In the genomic region with DNA sequence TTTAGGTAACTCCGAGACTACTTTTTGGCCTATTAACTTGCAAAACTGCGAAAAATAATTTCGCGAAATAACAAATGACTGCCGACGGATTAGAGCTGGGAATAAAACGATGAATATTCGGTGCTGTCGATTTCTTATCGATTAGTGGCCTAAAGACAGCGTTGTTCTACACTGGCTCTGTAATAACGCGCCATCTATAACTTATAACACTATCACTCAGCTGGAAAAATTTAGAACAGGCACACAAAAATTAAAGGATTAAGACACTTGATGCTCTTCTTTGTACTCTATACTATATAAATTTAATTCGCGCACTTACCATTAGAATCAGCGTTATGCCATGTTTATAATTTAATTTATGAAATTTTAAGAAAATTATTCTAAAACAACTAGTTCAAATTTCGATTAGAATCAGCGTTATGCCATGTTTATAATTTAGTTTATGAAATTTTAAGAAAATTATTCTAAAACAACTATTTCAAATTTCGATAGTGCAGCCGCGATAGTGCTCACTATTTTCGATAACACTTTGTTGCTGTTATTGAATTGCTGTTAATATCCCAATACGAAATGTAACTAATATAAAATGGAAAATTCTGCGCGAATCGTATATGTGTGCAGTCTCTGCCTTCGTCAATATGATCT, we compare ENCODE assay signal across 1 fruit fly cellular context.
A peak's percentile ranks its signal among the peaks of the same experiment; 100 is the strongest.
TF ChIP-seq lines count a peak whose summit lies in the region.

CSN3 (minus strand) TSS at position 112 of the 645 bp plus-strand sequence.
CG11456 (plus strand) TSS at position 523 of the 645 bp plus-strand sequence.

TF ChIP-seq in whole organism, embryonic, 481 proteins besides CTCF, POLR2A, EP300 and RAD21 (continued from another document):
- TF ChIP-seq YL-1 (GFP tag; optimal IDR thresholded peaks at IDR 0.05; lab: Kevin White, UChicago): peak; percentile 45
- no peak for TF ChIP-seq Abd-B (GFP tag; optimal IDR thresholded peaks at IDR 0.05; lab: Kevin White, UChicago)
- no peak for TF ChIP-seq CG11695 (GFP tag; IDR thresholded peaks at IDR 0.05; lab: Robert Waterston, UW)
- TF ChIP-seq toy (GFP tag; IDR thresholded peaks at IDR 0.05; lab: Robert Waterston, UW): no peak
- TF ChIP-seq CG34422 (GFP tag; IDR thresholded peaks at IDR 0.05; lab: Robert Waterston, UW): peak; percentile 34; the same call in 2 of the 3 replicates
- TF ChIP-seq CG14014 (GFP tag; IDR thresholded peaks at IDR 0.05; lab: Robert Waterston, UW): peak; percentile 29; the same call in 1 of the 2 replicates
- peak; percentile 37; the same call in 1 of the 2 replicates for TF ChIP-seq sna (GFP tag; IDR thresholded peaks at IDR 0.05; lab: Robert Waterston, UW; ENCODE audit: partially characterized antibody)
- TF ChIP-seq tna (GFP tag; IDR thresholded peaks at IDR 0.05; lab: Robert Waterston, UW; ENCODE audit: partially characterized antibody): peak; percentile 69
- peak; percentile 46 for TF ChIP-seq caup (GFP tag; optimal IDR thresholded peaks at IDR 0.05; lab: Kevin White, UChicago; ENCODE audit: severe bottlenecking)
- TF ChIP-seq CG12071 (GFP tag; optimal IDR thresholded peaks at IDR 0.05; lab: Kevin White, UChicago): no peak
- peak; percentile 75 for TF ChIP-seq CG9932 (GFP tag; IDR thresholded peaks at IDR 0.05; lab: Robert Waterston, UW)
- peak; percentile 26 for TF ChIP-seq CG18764 (GFP tag; optimal IDR thresholded peaks at IDR 0.05; lab: Kevin White, UChicago)
- TF ChIP-seq CG9609 (GFP tag; optimal IDR thresholded peaks at IDR 0.05; lab: Kevin White, UChicago): peak; percentile 58
- no peak for TF ChIP-seq ERR (GFP tag; optimal IDR thresholded peaks at IDR 0.05; lab: Kevin White, UChicago)
- peak; percentile 39 for TF ChIP-seq Atf3 (GFP tag; optimal IDR thresholded peaks at IDR 0.05; lab: Kevin White, UChicago)
- peak; percentile 6 for TF ChIP-seq Mes4 (GFP tag; optimal IDR thresholded peaks at IDR 0.05; lab: Kevin White, UChicago)
- peak; percentile 86 for TF ChIP-seq CG11456 (GFP tag; IDR thresholded peaks at IDR 0.05; lab: Robert Waterston, UW)
- TF ChIP-seq CG4617 (GFP tag; optimal IDR thresholded peaks at IDR 0.05; lab: Kevin White, UChicago; ENCODE audit: borderline replicate concordance): peak; percentile 58
- TF ChIP-seq pum (GFP tag; optimal IDR thresholded peaks at IDR 0.05; lab: Kevin White, UChicago): peak; percentile 44
- no peak for TF ChIP-seq CG15479 (GFP tag; optimal IDR thresholded peaks at IDR 0.05; lab: Kevin White, UChicago)
- TF ChIP-seq sisA (GFP tag; IDR thresholded peaks at IDR 0.05; lab: Robert Waterston, UW): 0 out of 2 replicates have a peak, but pooled peaks have one; percentile 27
- TF ChIP-seq Xbp1 (GFP tag; optimal IDR thresholded peaks at IDR 0.05; lab: Kevin White, UChicago): peak; percentile 67
- TF ChIP-seq Sry-β (GFP tag; optimal IDR thresholded peaks at IDR 0.05; lab: Kevin White, UChicago): no peak
- no peak for TF ChIP-seq Trl (optimal IDR thresholded peaks at IDR 0.05; lab: Kevin White, UChicago)
- TF ChIP-seq Trl (GFP tag; optimal IDR thresholded peaks at IDR 0.05; lab: Kevin White, UChicago): peak; percentile 50
- peak; percentile 26 for TF ChIP-seq CG17359 (tag; optimal IDR thresholded peaks at IDR 0.05; lab: Kevin White, UChicago)
- peak; percentile 6 for TF ChIP-seq shn (GFP tag; optimal IDR thresholded peaks at IDR 0.05; lab: Kevin White, UChicago)
- TF ChIP-seq Dref (GFP tag; IDR thresholded peaks at IDR 0.05; lab: Robert Waterston, UW): peak; percentile 95
- TF ChIP-seq Stat92E (GFP tag; optimal IDR thresholded peaks at IDR 0.05; lab: Kevin White, UChicago): peak in 1 of 3 experiments; percentile 9
- TF ChIP-seq gro (GFP tag; optimal IDR thresholded peaks at IDR 0.05; lab: Kevin White, UChicago): peak; percentile 28
- 0 out of 2 replicates have a peak, but pooled peaks have one; percentile 13 for TF ChIP-seq CG32772 (GFP tag; IDR thresholded peaks at IDR 0.05; lab: Robert Waterston, UW)
- TF ChIP-seq Dip3 (GFP tag; optimal IDR thresholded peaks at IDR 0.05; lab: Kevin White, UChicago): peak; percentile 30
- TF ChIP-seq CG33213 (GFP tag; optimal IDR thresholded peaks at IDR 0.05; lab: Kevin White, UChicago): peak; percentile 73
- TF ChIP-seq row (GFP tag; IDR thresholded peaks at IDR 0.05; lab: Robert Waterston, UW): peak; percentile 49
- TF ChIP-seq CG2678 (tag; optimal IDR thresholded peaks at IDR 0.05; lab: Kevin White, UChicago): no peak
- TF ChIP-seq CG31388 (GFP tag; optimal IDR thresholded peaks at IDR 0.05; lab: Kevin White, UChicago): no peak
- no peak for TF ChIP-seq Vsx1 (GFP tag; optimal IDR thresholded peaks at IDR 0.05; lab: Kevin White, UChicago)
- TF ChIP-seq CG2120 (GFP tag; optimal IDR thresholded peaks at IDR 0.05; lab: Kevin White, UChicago): peak; percentile 74
- TF ChIP-seq gem (tag; optimal IDR thresholded peaks at IDR 0.05; lab: Kevin White, UChicago): no peak
- TF ChIP-seq B-H2 (GFP tag; optimal IDR thresholded peaks at IDR 0.05; lab: Kevin White, UChicago): peak; percentile 55
- peak; percentile 59 for TF ChIP-seq bbx (GFP tag; IDR thresholded peaks at IDR 0.05; lab: Robert Waterston, UW; ENCODE audit: partially characterized antibody)
- TF ChIP-seq HmgD (GFP tag; optimal IDR thresholded peaks at IDR 0.05; lab: Kevin White, UChicago): peak; percentile 17
- TF ChIP-seq twi (tag; optimal IDR thresholded peaks at IDR 0.05; lab: Kevin White, UChicago): no peak
- peak; percentile 18 for TF ChIP-seq CG16863 (GFP tag; optimal IDR thresholded peaks at IDR 0.05; lab: Kevin White, UChicago)
- TF ChIP-seq her (GFP tag; optimal IDR thresholded peaks at IDR 0.05; lab: Kevin White, UChicago): peak; percentile 13
- peak; percentile 58 for TF ChIP-seq CoRest (tag; optimal IDR thresholded peaks at IDR 0.05; lab: Kevin White, UChicago)
- TF ChIP-seq mld (GFP tag; IDR thresholded peaks at IDR 0.05; lab: Robert Waterston, UW; ENCODE audit: partially characterized antibody): peak; percentile 23; the same call in 1 of the 3 replicates
- peak; percentile 67 for TF ChIP-seq slbo (GFP tag; IDR thresholded peaks at IDR 0.05; lab: Robert Waterston, UW)
- TF ChIP-seq Xrp1 (GFP tag; IDR thresholded peaks at IDR 0.05; lab: Robert Waterston, UW): peak; percentile 52
- peak; percentile 34 for TF ChIP-seq slp2 (GFP tag; optimal IDR thresholded peaks at IDR 0.05; lab: Kevin White, UChicago)
- TF ChIP-seq ato (GFP tag; IDR thresholded peaks at IDR 0.05; lab: Robert Waterston, UW; ENCODE audit: partially characterized antibody): peak; percentile 50; the same call in 1 of the 2 replicates
- peak; percentile 77 for TF ChIP-seq Rfx (GFP tag; IDR thresholded peaks at IDR 0.05; lab: Robert Waterston, UW)
- TF ChIP-seq so (GFP tag; IDR thresholded peaks at IDR 0.05; lab: Robert Waterston, UW): no peak
- peak; percentile 58 for TF ChIP-seq CG30403 (GFP tag; optimal IDR thresholded peaks at IDR 0.05; lab: Kevin White, UChicago)
- peak; percentile 49 for TF ChIP-seq pho (GFP tag; optimal IDR thresholded peaks at IDR 0.05; lab: Kevin White, UChicago)
- peak; percentile 57; the same call in 1 of the 2 replicates for TF ChIP-seq NFAT (GFP tag; IDR thresholded peaks at IDR 0.05; lab: Robert Waterston, UW)
- no peak for TF ChIP-seq sqz (GFP tag; optimal IDR thresholded peaks at IDR 0.05; lab: Kevin White, UChicago)
- no peak for TF ChIP-seq HHEX (GFP tag; optimal IDR thresholded peaks at IDR 0.05; lab: Kevin White, UChicago)
- TF ChIP-seq CG13287 (GFP tag; IDR thresholded peaks at IDR 0.05; lab: Robert Waterston, UW; ENCODE audit: partially characterized antibody): peak; percentile 77
- peak; percentile 75; the same call in 1 of the 2 replicates for TF ChIP-seq sob (GFP tag; IDR thresholded peaks at IDR 0.05; lab: Robert Waterston, UW)
- TF ChIP-seq CG10267 (tag; optimal IDR thresholded peaks at IDR 0.05; lab: Kevin White, UChicago): peak; percentile 97
- TF ChIP-seq CG12659 (GFP tag; optimal IDR thresholded peaks at IDR 0.05; lab: Kevin White, UChicago): peak; percentile 79
- peak; percentile 68; the same call in 3 of the 4 replicates for TF ChIP-seq Dll (GFP tag; IDR thresholded peaks at IDR 0.05; lab: Robert Waterston, UW; ENCODE audit: partially characterized antibody)
- 0 out of 2 replicates have a peak, but pooled peaks have one; percentile 6 for TF ChIP-seq CG2129 (GFP tag; IDR thresholded peaks at IDR 0.05; lab: Robert Waterston, UW; ENCODE audit: partially characterized antibody)
- TF ChIP-seq Bteb2 (GFP tag; optimal IDR thresholded peaks at IDR 0.05; lab: Kevin White, UChicago): peak; percentile 49
- peak; percentile 64 for TF ChIP-seq Scr (GFP tag; IDR thresholded peaks at IDR 0.05; lab: Robert Waterston, UW; ENCODE audit: partially characterized antibody)
- peak; percentile 61; the same call in 1 of the 3 replicates for TF ChIP-seq ken (GFP tag; IDR thresholded peaks at IDR 0.05; lab: Robert Waterston, UW)
- TF ChIP-seq grn (GFP tag; optimal IDR thresholded peaks at IDR 0.05; lab: Kevin White, UChicago): no peak
- no peak for TF ChIP-seq ac (GFP tag; optimal IDR thresholded peaks at IDR 0.05; lab: Kevin White, UChicago)
- peak; percentile 34; the same call in 1 of the 2 replicates for TF ChIP-seq Ptx1 (GFP tag; IDR thresholded peaks at IDR 0.05; lab: Robert Waterston, UW)
- peak; percentile 51 for TF ChIP-seq CG1647 (GFP tag; optimal IDR thresholded peaks at IDR 0.05; lab: Kevin White, UChicago)
- peak; percentile 24 for TF ChIP-seq CG17186 (GFP tag; optimal IDR thresholded peaks at IDR 0.05; lab: Kevin White, UChicago)
- peak; percentile 57; the same call in 1 of the 2 replicates for TF ChIP-seq CG32532 (GFP tag; IDR thresholded peaks at IDR 0.05; lab: Robert Waterston, UW)
- TF ChIP-seq TFAM (GFP tag; optimal IDR thresholded peaks at IDR 0.05; lab: Kevin White, UChicago): no peak
- peak; percentile 58 for TF ChIP-seq Max (GFP tag; optimal IDR thresholded peaks at IDR 0.05; lab: Kevin White, UChicago)
- peak; percentile 50; the same call in 1 of the 3 replicates for TF ChIP-seq hb (GFP tag; IDR thresholded peaks at IDR 0.05; lab: Robert Waterston, UW; ENCODE audit: partially characterized antibody)
- no peak for TF ChIP-seq CG14441 (GFP tag; IDR thresholded peaks at IDR 0.05; lab: Robert Waterston, UW)
- peak; percentile 85 for TF ChIP-seq MBD-R2 (GFP tag; IDR thresholded peaks at IDR 0.05; lab: Robert Waterston, UW)
- TF ChIP-seq tin (GFP tag; optimal IDR thresholded peaks at IDR 0.05; lab: Kevin White, UChicago): peak; percentile 62
- TF ChIP-seq fd102C (GFP tag; optimal IDR thresholded peaks at IDR 0.05; lab: Kevin White, UChicago): no peak
- TF ChIP-seq maf-S (GFP tag; optimal IDR thresholded peaks at IDR 0.05; lab: Kevin White, UChicago): peak; percentile 45
- no peak for TF ChIP-seq CG11085 (GFP tag; IDR thresholded peaks at IDR 0.05; lab: Robert Waterston, UW)
- peak; percentile 27 for TF ChIP-seq onecut (GFP tag; IDR thresholded peaks at IDR 0.05; lab: Robert Waterston, UW)
